Worm (Caenorhabditis elegans): ENCODE data around the gene ptp-3.

- TF ChIP-seq mel-28 (tag; optimal IDR thresholded peaks at IDR 0.05; ENCODE audit: borderline replicate concordance) (no peak), bed-1 (GFP tag; IDR thresholded peaks at IDR 0.05) (no peak), ama-1 (optimal IDR thresholded peaks at IDR 0.05) (no peak), ama-1 (GFP tag; optimal IDR thresholded peaks at IDR 0.05) (no peak), pha-4 (tag; optimal IDR thresholded peaks at IDR 0.05) (no peak), F10E7.11 (tag; optimal IDR thresholded peaks at IDR 0.05) (no peak), F22D6.2 (tag; optimal IDR thresholded peaks at IDR 0.05) (no peak)
Measured at ce11 chrII:11040140-11040539, 64.8 kb downstream of the ptp-3 start.
